Worm (Caenorhabditis elegans): ENCODE results near the gene B0238.12.

Gene B0238.12

DNA sequence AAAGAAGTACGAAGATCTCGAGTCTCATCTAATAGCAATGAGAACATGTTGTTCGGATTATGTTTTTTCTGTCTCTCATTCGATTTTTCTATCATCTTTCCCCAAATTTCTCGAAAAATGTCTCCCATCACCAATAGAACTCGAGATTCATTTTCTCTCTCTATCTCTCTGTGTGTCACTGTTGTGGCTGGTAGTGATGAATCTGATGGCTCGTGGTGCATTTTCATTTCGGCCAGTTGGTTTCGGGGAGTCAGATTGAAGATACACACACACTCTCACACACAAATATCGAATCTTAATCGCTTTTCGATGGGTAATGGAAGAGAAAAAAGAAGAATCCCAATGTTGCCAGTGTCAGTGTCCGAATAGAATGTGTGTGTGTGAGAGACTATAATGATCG, 30.3 kb downstream of the B0238.12 start (continued):
- no peak for TF ChIP-seq F26F4.8 (GFP tag; conservative IDR thresholded peaks at IDR 0.05)
- TF ChIP-seq fkh-10 (GFP tag; optimal IDR thresholded peaks at IDR 0.05) = no peak
- TF ChIP-seq rbr-2 (tag; optimal IDR thresholded peaks at IDR 0.05) = no peak
- TF ChIP-seq ztf-11 (tag; optimal IDR thresholded peaks at IDR 0.05) = no peak
- no peak for TF ChIP-seq nhr-237 (tag; optimal IDR thresholded peaks at IDR 0.05)
- TF ChIP-seq nhr-11 (tag; optimal IDR thresholded peaks at IDR 0.05) = peak; percentile 72
- no peak for TF ChIP-seq lin-39 (tag; optimal IDR thresholded peaks at IDR 0.05)
- TF ChIP-seq mxl-3 (GFP tag; optimal IDR thresholded peaks at IDR 0.05) = no peak
- TF ChIP-seq gei-8 (GFP tag; optimal IDR thresholded peaks at IDR 0.05) = no peak
- TF ChIP-seq F49E8.2 (tag; optimal IDR thresholded peaks at IDR 0.05; ENCODE audit: borderline replicate concordance) = no peak
- no peak for TF ChIP-seq lin-13 (GFP tag; optimal IDR thresholded peaks at IDR 0.05)
- no peak for TF ChIP-seq ztf-7 (tag; optimal IDR thresholded peaks at IDR 0.05)
- no peak for TF ChIP-seq madf-9 (GFP tag; conservative IDR thresholded peaks at IDR 0.05)
- TF ChIP-seq R02D3.7 (tag; optimal IDR thresholded peaks at IDR 0.05) = no peak
- no peak for TF ChIP-seq lin-1 (GFP tag; IDR thresholded peaks at IDR 0.05)
- TF ChIP-seq daf-16 (GFP tag; optimal IDR thresholded peaks at IDR 0.05) = peak in 1 of 2 experiments; percentile 67
- no peak for TF ChIP-seq daf-16 (tag; optimal IDR thresholded peaks at IDR 0.05)
- TF ChIP-seq hlh-30 (tag; optimal IDR thresholded peaks at IDR 0.05; ENCODE audit: insufficient read depth) = peak; percentile 24
- peak; percentile 48 for TF ChIP-seq hlh-11 (tag; optimal IDR thresholded peaks at IDR 0.05)
- no peak for TF ChIP-seq mdl-1 (tag; optimal IDR thresholded peaks at IDR 0.05)
- no peak for TF ChIP-seq zfp-3 (GFP tag; conservative IDR thresholded peaks at IDR 0.05)
- no peak for TF ChIP-seq unc-130 (GFP tag; optimal IDR thresholded peaks at IDR 0.05)
- no peak for TF ChIP-seq zip-2 (tag; optimal IDR thresholded peaks at IDR 0.05)
- TF ChIP-seq unc-39 (tag; optimal IDR thresholded peaks at IDR 0.05) = no peak

DNA sequence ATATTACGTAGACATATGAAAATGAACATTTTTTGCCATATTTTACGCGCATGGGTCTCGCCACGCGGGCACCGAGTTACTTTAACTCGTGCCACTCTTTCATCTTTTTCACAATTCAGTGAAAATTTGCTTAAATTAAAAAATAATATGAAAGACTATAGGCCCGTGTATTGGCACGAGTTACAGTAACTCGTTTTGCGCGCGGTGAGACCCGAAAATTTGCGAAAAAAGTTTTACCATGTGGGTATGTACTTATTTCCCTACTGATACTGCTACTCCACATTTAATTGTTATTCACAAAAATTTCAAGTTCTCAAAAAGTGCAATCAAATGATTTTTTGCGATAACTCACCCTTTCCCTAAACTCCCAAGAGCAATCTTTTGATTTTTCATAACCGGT, 32.1 kb downstream of the B0238.12 start:
- TF ChIP-seq unc-62 (GFP tag; optimal IDR thresholded peaks at IDR 0.05 in 1 of 2) (peak in 1 of 2 experiments; percentile 98), unc-62 (tag; optimal IDR thresholded peaks at IDR 0.05) (no peak), R02D3.7 (tag; optimal IDR thresholded peaks at IDR 0.05) (no peak)

DNA sequence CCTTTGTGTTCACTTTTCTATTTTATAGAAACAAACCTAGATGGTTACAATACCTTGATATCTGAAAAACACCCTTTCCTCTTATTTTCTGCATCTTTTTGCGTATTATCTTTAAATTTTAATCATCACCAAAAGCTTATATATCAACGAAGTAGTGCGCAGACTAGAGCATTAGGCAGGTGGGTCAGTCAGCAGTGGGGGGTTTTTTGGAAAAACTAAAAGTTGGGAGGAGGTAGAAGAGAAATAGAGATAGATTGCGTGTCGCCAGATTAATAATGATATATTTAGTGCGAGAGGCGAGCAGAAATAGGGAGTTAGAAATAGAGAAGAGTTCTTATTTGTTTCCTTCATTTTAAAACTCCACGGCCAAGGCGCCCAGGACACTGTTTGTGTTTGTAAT, 35.6 kb downstream of the B0238.12 start:
- TF ChIP-seq ceh-20 (GFP tag; IDR thresholded peaks at IDR 0.05) = no peak
- peak; percentile 73 for TF ChIP-seq aha-1 (tag)
- no peak for TF ChIP-seq Y48G9A.11 (GFP tag; IDR thresholded peaks at IDR 0.05)
- TF ChIP-seq egl-27 (tag; optimal IDR thresholded peaks at IDR 0.05) = no peak

DNA sequence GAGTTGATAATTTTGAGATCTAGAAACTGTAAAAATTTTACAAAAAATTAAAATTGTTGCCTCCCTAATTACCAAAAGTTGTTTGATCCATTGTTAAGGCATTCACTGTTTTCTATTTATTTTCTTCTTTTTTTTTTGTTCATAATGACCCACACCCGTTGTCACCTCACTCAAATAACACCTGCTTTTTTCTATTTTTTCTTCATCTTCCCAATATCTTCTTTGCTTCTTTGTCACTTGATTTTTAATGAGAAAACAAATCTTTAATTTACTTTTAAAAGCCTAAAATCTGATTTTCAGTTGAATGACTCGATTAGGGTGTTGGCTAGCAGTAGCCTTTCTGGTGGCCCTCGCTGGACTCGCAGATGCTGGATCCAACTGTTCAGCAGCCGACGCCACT, 37.7 kb downstream of the B0238.12 start, which contains the start of gene ncx-2:
Gene ncx-2 (plus strand): TSS at position 301 of the 400 bp plus-strand sequence.
- TF ChIP-seq nhr-6 (tag; optimal IDR thresholded peaks at IDR 0.05) = no peak
- TF ChIP-seq Y105C5A.15 (GFP tag; IDR thresholded peaks at IDR 0.05) = no peak

DNA sequence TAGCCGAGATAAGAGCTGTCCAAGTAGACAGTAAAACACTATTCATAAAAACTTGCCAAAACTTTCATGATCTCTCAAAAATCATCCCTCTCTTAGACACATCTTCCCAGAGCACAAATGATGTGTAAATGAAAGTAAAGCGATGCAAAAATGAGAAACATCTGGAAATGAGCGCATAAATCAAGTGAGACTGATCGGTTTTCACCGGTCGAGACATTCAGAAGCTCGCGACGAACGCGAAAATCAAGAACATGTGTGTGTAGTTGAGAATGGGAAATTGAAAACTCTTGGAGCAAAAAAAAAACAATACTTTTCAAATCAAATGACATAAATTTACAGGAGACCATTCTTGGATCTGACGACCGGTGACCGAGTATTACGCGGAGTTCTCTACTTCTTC, 38.7 kb downstream of the B0238.12 start:
- no peak for TF ChIP-seq mdl-1 (tag; optimal IDR thresholded peaks at IDR 0.05)
- TF ChIP-seq aha-1 (tag) = no peak
- no peak for TF ChIP-seq duxl-1 (tag; optimal IDR thresholded peaks at IDR 0.05; ENCODE audit: poor library complexity)
- TF ChIP-seq hlh-11 (tag; optimal IDR thresholded peaks at IDR 0.05) = no peak
- no peak for TF ChIP-seq Y5F2A.4 (GFP tag; optimal IDR thresholded peaks at IDR 0.05)
- TF ChIP-seq daf-16 (GFP tag; optimal IDR thresholded peaks at IDR 0.05) = no peak
- TF ChIP-seq daf-16 (tag; optimal IDR thresholded peaks at IDR 0.05) = no peak
- no peak for TF ChIP-seq lin-38 (GFP tag; IDR thresholded peaks at IDR 0.05)
- no peak for TF ChIP-seq nhr-102 (tag; optimal IDR thresholded peaks at IDR 0.05)
- TF ChIP-seq F26F4.8 (GFP tag; conservative IDR thresholded peaks at IDR 0.05) = no peak
- no peak for TF ChIP-seq vab-7 (GFP tag; IDR thresholded peaks at IDR 0.05)
- TF ChIP-seq zip-2 (tag; optimal IDR thresholded peaks at IDR 0.05) = no peak
- no peak for TF ChIP-seq php-3 (GFP tag; IDR thresholded peaks at IDR 0.05)
- no peak for TF ChIP-seq nhr-48 (tag; optimal IDR thresholded peaks at IDR 0.05)
- TF ChIP-seq spr-3 (GFP tag; optimal IDR thresholded peaks at IDR 0.05) = no peak
- no peak for TF ChIP-seq hif-1 (tag; optimal IDR thresholded peaks at IDR 0.05)
- no peak for TF ChIP-seq ceh-82 (tag; optimal IDR thresholded peaks at IDR 0.05)
